Worm (Caenorhabditis elegans) whole organism, L4/young adult: ENCODE data around the gene C25E10.11.

Experiments used
- W03F9.2 ChIP-seq: fragments of 150-350 bp; optimal IDR thresholded peaks from 2 replicates; lab custom pipeline; 2014; ENCODE audit warnings: missing biosample characterization, missing genetic modification characterization
- dao-5 ChIP-seq: sonication (generic microtip); optimal IDR thresholded peaks from 2 replicates; lab custom pipeline; 2016; ENCODE audit warnings: missing genotype, missing genetic modification characterization, moderate library complexity, missing compliant biosample characterization
- him-1 ChIP-seq: sonication (generic microtip); optimal IDR thresholded peaks from 2 replicates; lab custom pipeline; 2016; ENCODE audit warnings: missing genotype, missing genetic modification reagents, missing genetic modification characterization, missing compliant biosample characterization

DNA sequence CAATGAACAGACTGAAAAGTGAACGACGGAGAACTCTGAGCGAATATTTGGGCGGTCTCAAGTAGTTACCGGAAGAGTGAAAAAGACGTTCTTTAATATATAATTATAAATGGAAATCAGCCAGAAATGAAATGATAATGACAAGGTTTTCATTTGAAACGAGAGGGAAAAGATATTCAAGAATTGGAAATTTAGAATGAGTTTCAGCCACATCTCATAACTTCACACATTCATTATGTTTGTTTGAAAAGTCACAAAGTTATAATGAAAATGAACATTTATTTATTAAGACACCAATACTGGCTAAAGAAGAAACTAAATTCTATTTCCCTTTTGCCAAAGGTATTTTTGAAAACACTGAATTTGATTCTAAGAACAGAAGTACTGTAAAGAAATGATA is 7.4 kb downstream of the C25E10.11 start, which contains the start of gene C25E10.7:
- TF ChIP-seq him-1 (tag; lab: Kevin White, UChicago), result no peak
- TF ChIP-seq dao-5 (tag; lab: Kevin White, UChicago), result no peak
- TF ChIP-seq W03F9.2, result no peak
